Fruit fly (Drosophila melanogaster): Measurements from ENCODE around the gene Coq7.

The Coq7 gene

DNA sequence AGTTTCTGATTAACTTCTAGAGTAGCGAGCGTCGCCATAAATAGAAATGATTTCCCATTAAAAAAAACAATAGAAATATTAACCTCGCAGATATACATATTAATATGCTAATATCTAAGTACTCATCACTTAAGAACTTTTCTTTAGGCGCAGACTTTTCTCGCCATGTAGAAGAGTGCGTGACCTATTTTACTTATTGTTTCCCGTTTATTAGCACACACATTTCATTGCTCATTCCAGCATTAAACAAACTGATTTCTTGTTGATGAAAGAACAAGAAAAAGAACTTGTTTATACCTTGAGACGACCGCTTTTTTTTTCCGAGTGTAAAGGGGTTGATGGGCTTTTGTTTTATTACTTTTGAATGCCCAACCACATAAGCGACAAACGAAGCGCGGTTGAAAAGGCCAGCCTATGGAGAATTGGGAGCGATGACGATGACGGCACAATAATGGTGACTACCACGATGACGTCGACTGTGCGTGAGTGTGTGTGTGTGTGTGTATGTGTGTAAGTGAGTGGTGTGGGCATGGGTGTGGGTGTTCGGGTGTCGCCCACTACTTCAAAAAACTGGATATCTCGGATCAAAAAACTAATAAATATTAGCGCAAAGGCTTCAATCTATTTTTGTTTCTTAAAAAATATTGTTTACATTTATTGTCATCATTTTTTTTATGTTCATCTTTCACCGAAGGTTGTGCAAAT is 25.1 kb downstream of the Coq7 start:
- no peak for TF ChIP-seq CG17801 (GFP tag; optimal IDR thresholded peaks at IDR 0.05; ENCODE audit: partially characterized antibody)

DNA sequence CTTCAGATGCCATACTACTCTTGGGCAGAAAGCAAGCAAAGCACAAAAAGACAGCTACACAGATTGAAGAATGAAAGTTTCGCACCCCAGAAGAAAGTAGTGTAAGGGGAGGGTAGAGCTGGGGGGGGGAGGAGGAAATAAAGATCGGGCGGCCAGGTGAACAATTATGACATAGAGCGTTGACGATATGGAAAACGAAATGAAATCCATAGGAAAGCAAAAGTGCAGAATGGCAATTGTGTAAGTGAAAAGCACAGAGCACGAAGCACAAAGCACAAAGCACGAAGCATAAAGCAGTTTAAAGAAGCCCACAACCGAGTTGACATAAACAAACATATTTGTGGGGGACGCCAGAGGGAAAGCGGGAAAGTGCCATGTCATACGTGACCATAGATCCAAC is 25.9 kb downstream of the Coq7 start:
- no peak for TF ChIP-seq CG17801 (GFP tag; optimal IDR thresholded peaks at IDR 0.05; ENCODE audit: partially characterized antibody)

DNA sequence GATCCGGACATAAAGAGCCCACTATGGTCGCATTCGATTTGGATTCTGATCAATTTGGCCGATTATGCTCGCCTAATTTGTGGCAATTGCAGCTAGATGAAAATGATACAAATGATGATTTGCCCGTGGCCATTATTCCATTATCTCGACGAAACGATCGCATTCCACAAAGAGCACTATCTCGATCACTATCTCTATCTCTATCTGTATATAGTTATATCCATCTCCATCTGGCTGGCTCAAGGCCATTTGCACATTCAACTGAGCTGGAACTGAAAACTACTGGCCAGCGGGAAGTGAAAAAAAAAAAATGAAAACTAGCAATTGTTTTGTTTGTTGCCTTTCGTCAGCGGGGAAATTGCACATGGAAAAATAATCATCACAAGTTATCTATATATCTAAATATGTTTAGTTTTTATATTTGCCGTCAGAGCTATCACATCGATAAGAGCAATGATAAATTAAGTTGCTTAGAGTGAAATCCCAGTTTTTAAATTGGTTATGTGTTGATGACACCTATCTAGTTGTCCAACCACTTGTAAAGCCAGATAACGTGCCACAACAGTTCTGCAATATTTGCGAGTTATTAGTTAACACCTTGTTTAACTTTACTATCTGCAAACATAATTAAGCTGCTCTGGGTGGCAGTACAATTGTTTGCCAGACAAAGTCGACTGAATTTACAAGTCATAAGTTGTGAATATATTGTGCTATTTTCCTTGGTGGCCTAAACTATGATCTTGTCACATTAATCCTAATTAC is 28.4 kb downstream of the Coq7 start:
- TF ChIP-seq CG17801 (GFP tag; optimal IDR thresholded peaks at IDR 0.05; ENCODE audit: partially characterized antibody), result peak; percentile 36

- peak; percentile 39 for TF ChIP-seq CG17801 (GFP tag; optimal IDR thresholded peaks at IDR 0.05; ENCODE audit: partially characterized antibody)
These were observed 29.8 kb downstream of the Coq7 start for dm6 chrX:6800726-6801296.

dm6 chrX:6802376-6803080 is 31.5 kb downstream of the Coq7 start:
- TF ChIP-seq CG17801 (GFP tag; optimal IDR thresholded peaks at IDR 0.05; ENCODE audit: partially characterized antibody), result no peak

- peak; percentile 59 for TF ChIP-seq CG17801 (GFP tag; optimal IDR thresholded peaks at IDR 0.05; ENCODE audit: partially characterized antibody)
These were observed 32.3 kb downstream of the Coq7 start, which contains the start of the genes C3G and pod1 for dm6 chrX:6803312-6803794. C3G (minus strand) TSS chrX:6803593. pod1 (plus strand) TSS chrX:6803684.

DNA sequence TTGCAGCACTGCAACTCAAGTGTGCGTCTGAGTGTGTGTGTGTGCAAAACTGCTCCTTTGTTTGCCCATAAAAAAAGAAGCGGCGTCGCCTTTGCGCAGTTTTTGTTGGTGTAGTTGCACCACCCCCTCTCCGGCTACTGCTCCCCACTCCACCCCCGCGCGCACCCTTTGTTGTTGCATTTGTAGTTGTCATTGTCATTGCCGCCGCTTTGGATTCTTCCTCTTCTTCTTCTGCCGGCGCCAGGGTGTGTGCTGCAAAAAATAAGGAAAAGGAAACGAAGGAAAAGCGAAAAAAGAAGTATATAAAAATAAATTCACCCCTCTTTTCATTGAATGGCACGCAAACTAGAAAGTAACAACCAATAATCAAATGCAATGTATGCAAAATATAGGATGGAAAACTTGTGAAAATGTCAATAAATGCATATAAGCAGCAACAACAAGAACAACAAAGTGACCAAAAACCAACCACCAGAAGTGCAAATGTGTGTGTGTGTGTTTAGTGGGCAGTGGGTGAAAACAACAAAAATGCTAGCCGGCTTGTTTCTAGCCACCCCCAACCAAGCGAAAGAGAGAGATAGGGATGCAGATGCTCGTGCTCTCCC is 33.0 kb downstream of the Coq7 start:
- no peak for TF ChIP-seq CG17801 (GFP tag; optimal IDR thresholded peaks at IDR 0.05; ENCODE audit: partially characterized antibody)

- TF ChIP-seq CG17801 (GFP tag; optimal IDR thresholded peaks at IDR 0.05; ENCODE audit: partially characterized antibody), result peak; percentile 80
These were observed 33.7 kb downstream of the Coq7 start for dm6 chrX:6804485-6805295.

dm6 chrX:6805404-6805803 is 34.4 kb downstream of the Coq7 start:
- TF ChIP-seq CG17801 (GFP tag; optimal IDR thresholded peaks at IDR 0.05; ENCODE audit: partially characterized antibody), result no peak

- no peak for TF ChIP-seq CG17801 (GFP tag; optimal IDR thresholded peaks at IDR 0.05; ENCODE audit: partially characterized antibody)
These were observed 42.7 kb downstream of the Coq7 start, which contains the start of gene iav for dm6 chrX:6813678-6814077. iav (plus strand) TSS chrX:6813978.

DNA sequence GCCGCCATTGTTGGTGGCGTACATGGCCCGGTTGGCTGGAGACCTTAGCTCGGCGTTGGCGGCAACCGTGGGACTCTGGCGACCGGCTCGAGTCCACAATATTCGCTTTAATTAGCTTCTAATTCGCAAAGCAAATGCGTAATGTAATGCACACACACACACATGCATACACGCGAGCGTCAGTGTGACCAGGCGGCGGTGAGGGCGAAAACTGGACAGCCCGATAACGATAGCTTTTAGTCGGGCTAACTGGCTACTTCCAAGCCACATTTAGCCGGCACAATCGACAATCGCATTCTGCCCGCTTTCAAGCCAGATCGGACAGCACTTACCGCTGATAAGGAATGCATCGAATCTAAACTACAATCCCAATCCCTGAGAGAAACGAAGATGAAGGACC is 49.7 kb downstream of the Coq7 start, which contains the start of the genes Nf-YC and xit:
Gene Nf-YC, minus strand, starts transcription at position 217 of the 400 bp plus-strand sequence.
Gene xit, plus strand, starts transcription at position 314 of the 400 bp plus-strand sequence.
- TF ChIP-seq CG17801 (GFP tag; optimal IDR thresholded peaks at IDR 0.05; ENCODE audit: partially characterized antibody), result peak; percentile 3

Measured in ovary, adult (tissue).